Worm (Caenorhabditis elegans): ENCODE results near the gene tofu-6.
A peak's percentile ranks its signal among the peaks of the same experiment; 100 is the strongest.

tofu-6 gene

DNA sequence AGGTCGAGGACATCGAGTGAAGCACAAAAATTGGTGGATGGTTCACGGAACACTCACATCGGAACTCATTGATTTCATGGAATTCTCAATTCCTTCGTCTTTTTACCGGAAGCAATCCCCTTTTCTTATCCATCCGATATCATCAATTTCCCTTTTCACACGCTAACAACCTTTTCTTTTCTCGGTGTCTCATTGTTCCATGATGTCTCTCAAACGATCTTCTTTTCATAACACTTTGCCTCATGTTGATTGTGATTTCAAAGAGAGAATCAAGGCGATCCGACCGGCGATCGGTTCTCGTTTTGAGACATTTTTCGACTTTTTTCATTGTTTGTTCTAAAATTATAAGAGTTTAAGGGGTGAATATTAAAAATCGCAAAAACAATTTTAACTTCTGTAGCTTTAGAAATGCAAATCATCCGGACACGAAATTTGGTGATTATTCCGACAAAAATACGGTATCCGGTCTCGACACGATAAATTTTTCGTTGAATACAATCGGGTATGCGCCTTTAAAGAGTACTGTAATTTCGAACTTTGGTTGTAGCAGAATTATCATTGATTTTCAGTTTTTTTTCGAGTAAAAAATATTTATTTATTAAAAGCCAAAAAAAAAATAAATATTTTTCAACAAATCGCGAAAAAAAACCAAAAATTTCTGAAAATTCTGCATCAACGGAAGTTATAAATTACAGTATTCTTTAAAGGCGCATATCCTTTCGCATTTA, 37.8 kb downstream of the tofu-6 start (continued):
- TF ChIP-seq ceh-24 (tag; optimal IDR thresholded peaks at IDR 0.05) (no peak), madf-2 (tag; optimal IDR thresholded peaks at IDR 0.05) (no peak)

ce11 chrII:5459534-5459933, 38.5 kb downstream of the tofu-6 start:
- TF ChIP-seq ahr-1 (tag; optimal IDR thresholded peaks at IDR 0.05) (no peak), elt-2 (tag; optimal IDR thresholded peaks at IDR 0.05) (peak; percentile 42)

ce11 chrII:5460911-5461310, 39.9 kb downstream of the tofu-6 start:
- no peak for TF ChIP-seq che-1 (tag; optimal IDR thresholded peaks at IDR 0.05)
- no peak for TF ChIP-seq lim-6 (tag; optimal IDR thresholded peaks at IDR 0.05)
- TF ChIP-seq npax-4 (tag; optimal IDR thresholded peaks at IDR 0.05), result no peak
- TF ChIP-seq ceh-24 (tag; optimal IDR thresholded peaks at IDR 0.05), result no peak
- no peak for TF ChIP-seq fkh-6 (tag; optimal IDR thresholded peaks at IDR 0.05)
- no peak for TF ChIP-seq hlh-8 (tag; optimal IDR thresholded peaks at IDR 0.05)
- no peak for TF ChIP-seq unc-42 (tag; optimal IDR thresholded peaks at IDR 0.05)
- TF ChIP-seq fax-1 (tag; optimal IDR thresholded peaks at IDR 0.05), result no peak
- TF ChIP-seq pha-4 (tag; optimal IDR thresholded peaks at IDR 0.05), result no peak
- TF ChIP-seq ceh-45 (GFP tag; IDR thresholded peaks at IDR 0.05), result no peak
- TF ChIP-seq ahr-1 (tag; optimal IDR thresholded peaks at IDR 0.05), result no peak
- TF ChIP-seq dve-1 (tag; optimal IDR thresholded peaks at IDR 0.05), result no peak
- peak; percentile 19 for TF ChIP-seq tbx-2 (tag; optimal IDR thresholded peaks at IDR 0.05)
- TF ChIP-seq ceh-30 (tag; optimal IDR thresholded peaks at IDR 0.05), result no peak
- TF ChIP-seq ets-4 (tag; optimal IDR thresholded peaks at IDR 0.05), result no peak
- no peak for TF ChIP-seq ceh-6 (GFP tag; optimal IDR thresholded peaks at IDR 0.05)
- no peak for TF ChIP-seq ceh-22 (tag; optimal IDR thresholded peaks at IDR 0.05)
- no peak for TF ChIP-seq ama-1 (optimal IDR thresholded peaks at IDR 0.05)
- no peak for TF ChIP-seq ceh-19 (GFP tag; optimal IDR thresholded peaks at IDR 0.05)
- TF ChIP-seq dmd-4 (tag; optimal IDR thresholded peaks at IDR 0.05; ENCODE audit: borderline replicate concordance), result no peak
- TF ChIP-seq Y22D7AL.16 (tag; optimal IDR thresholded peaks at IDR 0.05), result no peak
- no peak for TF ChIP-seq pros-1 (tag; optimal IDR thresholded peaks at IDR 0.05)
- TF ChIP-seq C08G9.2 (tag; optimal IDR thresholded peaks at IDR 0.05), result no peak
- TF ChIP-seq ceh-31 (tag; optimal IDR thresholded peaks at IDR 0.05), result peak; percentile 2
- no peak for TF ChIP-seq elt-4 (tag; optimal IDR thresholded peaks at IDR 0.05)
- no peak for TF ChIP-seq pha-2 (tag; optimal IDR thresholded peaks at IDR 0.05)
- no peak for TF ChIP-seq tbx-7 (tag; optimal IDR thresholded peaks at IDR 0.05)
- TF ChIP-seq pat-9 (tag; optimal IDR thresholded peaks at IDR 0.05), result no peak
- TF ChIP-seq odd-2 (tag; optimal IDR thresholded peaks at IDR 0.05), result no peak
- TF ChIP-seq ceh-18 (tag; optimal IDR thresholded peaks at IDR 0.05), result no peak
- TF ChIP-seq nhr-11 (tag; optimal IDR thresholded peaks at IDR 0.05), result no peak
- TF ChIP-seq zip-5 (tag; optimal IDR thresholded peaks at IDR 0.05), result no peak
- TF ChIP-seq F13H6.1 (tag; optimal IDR thresholded peaks at IDR 0.05), result no peak
- no peak for TF ChIP-seq hlh-15 (tag; optimal IDR thresholded peaks at IDR 0.05)
- TF ChIP-seq unc-3 (GFP tag; conservative IDR thresholded peaks at IDR 0.05), result no peak
- no peak for TF ChIP-seq unc-3 (tag; optimal IDR thresholded peaks at IDR 0.05)
- no peak for TF ChIP-seq ceh-9 (tag; optimal IDR thresholded peaks at IDR 0.05)
- TF ChIP-seq unc-55 (GFP tag; optimal IDR thresholded peaks at IDR 0.05), result peak; percentile 37
- TF ChIP-seq C38D4.7 (GFP tag; optimal IDR thresholded peaks at IDR 0.05), result no peak
- TF ChIP-seq pax-1 (tag; optimal IDR thresholded peaks at IDR 0.05), result no peak
- no peak for TF ChIP-seq K09A11.1 (tag; optimal IDR thresholded peaks at IDR 0.05; ENCODE audit: insufficient read depth)
- peak; percentile 30 for TF ChIP-seq ceh-34 (tag; optimal IDR thresholded peaks at IDR 0.05)
- no peak for TF ChIP-seq pag-3 (tag; optimal IDR thresholded peaks at IDR 0.05; ENCODE audit: borderline replicate concordance)
- peak; percentile 7 for TF ChIP-seq hlh-30 (tag; optimal IDR thresholded peaks at IDR 0.05; ENCODE audit: insufficient read depth)
- TF ChIP-seq K02D7.2 (tag; optimal IDR thresholded peaks at IDR 0.05), result no peak
- no peak for TF ChIP-seq ceh-48 (tag; optimal IDR thresholded peaks at IDR 0.05)
- no peak for TF ChIP-seq mec-3 (tag; optimal IDR thresholded peaks at IDR 0.05; ENCODE audit: borderline replicate concordance)
